In genomic region chr3L:1900633-1901032, dm6 we compare ENCODE assay signal across 3 fruit fly cellular contexts.
TF ChIP-seq lines count a peak whose summit lies in the region.

No protein-coding gene starts in this region.

- no peak for TF ChIP-seq CTCF in whole organism, embryonic (GFP tag; optimal IDR thresholded peaks at IDR 0.05; lab: Kevin White, UChicago)

TF ChIP-seq in whole organism, embryonic, 481 proteins besides CTCF, POLR2A, EP300 and RAD21:
- no peak for TF ChIP-seq pzg (GFP tag; optimal IDR thresholded peaks at IDR 0.05; lab: Kevin White, UChicago)
- no peak for TF ChIP-seq Camta (GFP tag; optimal IDR thresholded peaks at IDR 0.05; lab: Kevin White, UChicago)
- no peak for TF ChIP-seq CG2202 (tag; optimal IDR thresholded peaks at IDR 0.05; lab: Kevin White, UChicago)
- TF ChIP-seq ind (GFP tag; optimal IDR thresholded peaks at IDR 0.05; lab: Kevin White, UChicago): no peak
- TF ChIP-seq B-H2 (GFP tag; optimal IDR thresholded peaks at IDR 0.05; lab: Kevin White, UChicago): no peak
- peak; percentile 93 for TF ChIP-seq Drgx (GFP tag; IDR thresholded peaks at IDR 0.05; lab: Robert Waterston, UW)
- TF ChIP-seq crp (GFP tag; optimal IDR thresholded peaks at IDR 0.05; lab: Kevin White, UChicago): no peak

TF ChIP-seq in whole organism, prepupa, 60 proteins besides CTCF, POLR2A, EP300 and RAD21 (continues in another document):
- TF ChIP-seq acj6 (GFP tag; optimal IDR thresholded peaks at IDR 0.05; lab: Kevin White, UChicago) (no peak), Sox102F (GFP tag; optimal IDR thresholded peaks at IDR 0.05; lab: Kevin White, UChicago) (no peak), svp (GFP tag; lab: Kevin White, UChicago) (peak; percentile 53), CG10631 (GFP tag; optimal IDR thresholded peaks at IDR 0.05; lab: Kevin White, UChicago) (peak; percentile 19), CG6792 (GFP tag; optimal IDR thresholded peaks at IDR 0.05; lab: Kevin White, UChicago) (no peak), OdsH (GFP tag; optimal IDR thresholded peaks at IDR 0.05; lab: Kevin White, UChicago) (peak; percentile 39), Sox15 (GFP tag; optimal IDR thresholded peaks at IDR 0.05; lab: Kevin White, UChicago) (no peak), cyc (GFP tag; optimal IDR thresholded peaks at IDR 0.05; lab: Kevin White, UChicago) (no peak), Sox14 (GFP tag; optimal IDR thresholded peaks at IDR 0.05; lab: Kevin White, UChicago) (no peak), dsx (GFP tag; optimal IDR thresholded peaks at IDR 0.05; lab: Kevin White, UChicago; ENCODE audit: poor library complexity, severe bottlenecking) (peak; percentile 18), Met (GFP tag; optimal IDR thresholded peaks at IDR 0.05; lab: Kevin White, UChicago) (no peak), CG15336 (GFP tag; IDR thresholded peaks at IDR 0.05; lab: Robert Waterston, UW) (peak; percentile 91), CG11902 (GFP tag; optimal IDR thresholded peaks at IDR 0.05; lab: Kevin White, UChicago) (no peak), Smox (GFP tag; optimal IDR thresholded peaks at IDR 0.05; lab: Kevin White, UChicago) (no peak), dac (GFP tag; optimal IDR thresholded peaks at IDR 0.05; lab: Kevin White, UChicago) (peak; percentile 33), CG6276 (GFP tag; optimal IDR thresholded peaks at IDR 0.05; lab: Kevin White, UChicago) (peak; percentile 83), spab (GFP tag; optimal IDR thresholded peaks at IDR 0.05; lab: Kevin White, UChicago) (no peak), Gug (GFP tag; IDR thresholded peaks at IDR 0.05; lab: Robert Waterston, UW) (peak; percentile 83), Eip78C (GFP tag; lab: Kevin White, UChicago) (peak; percentile 87), CG8319 (GFP tag; optimal IDR thresholded peaks at IDR 0.05; lab: Kevin White, UChicago) (no peak), CG9139 (GFP tag; optimal IDR thresholded peaks at IDR 0.05; lab: Kevin White, UChicago) (no peak), CG10669 (GFP tag; optimal IDR thresholded peaks at IDR 0.05; lab: Kevin White, UChicago) (peak; percentile 8), Ets96B (tag; optimal IDR thresholded peaks at IDR 0.05; lab: Kevin White, UChicago) (peak; percentile 26), CG32006 (GFP tag; optimal IDR thresholded peaks at IDR 0.05; lab: Kevin White, UChicago) (peak; percentile 77), CG16779 (tag; optimal IDR thresholded peaks at IDR 0.05; lab: Kevin White, UChicago) (no peak), lz (GFP tag; optimal IDR thresholded peaks at IDR 0.05; lab: Kevin White, UChicago) (no peak), Eip93F (GFP tag; optimal IDR thresholded peaks at IDR 0.05; lab: Kevin White, UChicago) (no peak), CG11762 (GFP tag; optimal IDR thresholded peaks at IDR 0.05; lab: Kevin White, UChicago; ENCODE audit: insufficient read depth) (peak; percentile 43), vri (GFP tag; optimal IDR thresholded peaks at IDR 0.05; lab: Kevin White, UChicago) (no peak), Hr39 (GFP tag; optimal IDR thresholded peaks at IDR 0.05; lab: Kevin White, UChicago) (no peak), CG6808 (GFP tag; optimal IDR thresholded peaks at IDR 0.05; lab: Kevin White, UChicago) (no peak), Ets21C (GFP tag; optimal IDR thresholded peaks at IDR 0.05; lab: Kevin White, UChicago) (no peak), fd85E (GFP tag; optimal IDR thresholded peaks at IDR 0.05; lab: Kevin White, UChicago) (no peak), net (GFP tag; optimal IDR thresholded peaks at IDR 0.05; lab: Kevin White, UChicago) (peak; percentile 40), CG8119 (GFP tag; IDR thresholded peaks at IDR 0.05; lab: Robert Waterston, UW) (peak; percentile 90), pdm3 (GFP tag; optimal IDR thresholded peaks at IDR 0.05; lab: Kevin White, UChicago) (peak; percentile 41), CG34406 (GFP tag; optimal IDR thresholded peaks at IDR 0.05; lab: Kevin White, UChicago) (no peak), CG8632 (GFP tag; optimal IDR thresholded peaks at IDR 0.05; lab: Kevin White, UChicago) (no peak), ss (GFP tag; optimal IDR thresholded peaks at IDR 0.05; lab: Kevin White, UChicago) (no peak), esn (GFP tag; optimal IDR thresholded peaks at IDR 0.05; lab: Kevin White, UChicago) (no peak), CG7368 (GFP tag; optimal IDR thresholded peaks at IDR 0.05; lab: Kevin White, UChicago) (peak; percentile 3), fkh (GFP tag; optimal IDR thresholded peaks at IDR 0.05; lab: Kevin White, UChicago) (no peak), Blimp-1 (GFP tag; optimal IDR thresholded peaks at IDR 0.05; lab: Kevin White, UChicago) (no peak), CG31627 (GFP tag; optimal IDR thresholded peaks at IDR 0.05; lab: Kevin White, UChicago) (no peak)

TF ChIP-seq in whole organism, pupa, 21 proteins besides CTCF, POLR2A, EP300 and RAD21:
- peak; percentile 5 for TF ChIP-seq Pif1B (GFP tag; optimal IDR thresholded peaks at IDR 0.05; lab: Kevin White, UChicago)
- TF ChIP-seq gl (tag; optimal IDR thresholded peaks at IDR 0.05; lab: Kevin White, UChicago): no peak
- TF ChIP-seq D1 (tag; optimal IDR thresholded peaks at IDR 0.05; lab: Kevin White, UChicago): no peak
- TF ChIP-seq CG10348 (GFP tag; IDR thresholded peaks at IDR 0.05; lab: Robert Waterston, UW): peak; percentile 29; the same call in 1 of the 2 replicates
- TF ChIP-seq CG32121 (GFP tag; IDR thresholded peaks at IDR 0.05; lab: Robert Waterston, UW): peak; percentile 94
- TF ChIP-seq CG8301 (tag; optimal IDR thresholded peaks at IDR 0.05; lab: Kevin White, UChicago): peak; percentile 60
- TF ChIP-seq CG12605 (GFP tag; IDR thresholded peaks at IDR 0.05; lab: Robert Waterston, UW): peak; percentile 78
- no peak for TF ChIP-seq EcR (GFP tag; optimal IDR thresholded peaks at IDR 0.05; lab: Kevin White, UChicago)
- TF ChIP-seq Snoo (tag; optimal IDR thresholded peaks at IDR 0.05; lab: Kevin White, UChicago): no peak
- peak; percentile 87 for TF ChIP-seq CG4496 (GFP tag; IDR thresholded peaks at IDR 0.05; lab: Robert Waterston, UW)
- TF ChIP-seq CG15710 (tag; optimal IDR thresholded peaks at IDR 0.05; lab: Kevin White, UChicago): no peak
- peak; percentile 78 for TF ChIP-seq rn (GFP tag; IDR thresholded peaks at IDR 0.05; lab: Robert Waterston, UW)
- no peak for TF ChIP-seq CG34367 (tag; optimal IDR thresholded peaks at IDR 0.05; lab: Kevin White, UChicago)
- TF ChIP-seq CG9948 (tag; optimal IDR thresholded peaks at IDR 0.05; lab: Kevin White, UChicago): no peak
- TF ChIP-seq CG14655 (GFP tag; optimal IDR thresholded peaks at IDR 0.05; lab: Kevin White, UChicago): peak; percentile 49
- peak; percentile 90 for TF ChIP-seq Ets98B (GFP tag; IDR thresholded peaks at IDR 0.05; lab: Robert Waterston, UW)
- TF ChIP-seq CG13204 (GFP tag; optimal IDR thresholded peaks at IDR 0.05; lab: Kevin White, UChicago): no peak
- TF ChIP-seq CG8159 (tag; optimal IDR thresholded peaks at IDR 0.05; lab: Kevin White, UChicago): peak; percentile 38
- peak; percentile 58; the same call in 2 of the 3 replicates for TF ChIP-seq fd96Ca (GFP tag; IDR thresholded peaks at IDR 0.05; lab: Robert Waterston, UW)
- peak; percentile 50 for TF ChIP-seq Pif1A (GFP tag; optimal IDR thresholded peaks at IDR 0.05; lab: Kevin White, UChicago)
- TF ChIP-seq CG17806 (tag; optimal IDR thresholded peaks at IDR 0.05; lab: Kevin White, UChicago): peak; percentile 37

Comparison
In these comparisons a context has a peak if more than half of its experiments do, and no peak if none do; other contexts are left out.
1. Of the 7 proteins assayed by ChIP-seq in both whole organism, embryonic and whole organism, prepupa: peak only in whole organism, embryonic: none; only in whole organism, prepupa: Gug and Lpt; in both: none; in neither: 5.